Worm (Caenorhabditis elegans) whole organism, early embryonic: Measurements from ENCODE around the gene gly-20.

Experiments used
- B0310.2 ChIP-seq: sonication (generic microtip); optimal IDR thresholded peaks from 2 replicates; lab custom pipeline; 2016; ENCODE audit warnings: mild to moderate bottlenecking, missing genetic modification characterization, missing compliant biosample characterization
- aly-1 ChIP-seq: sonication (generic microtip); optimal IDR thresholded peaks from 2 replicates; lab custom pipeline; 2016; ENCODE audit warnings: missing genetic modification characterization, missing compliant biosample characterization
- ama-1 ChIP-seq: fragments of 150-350 bp; optimal IDR thresholded peaks from 2 replicates; lab custom pipeline; 2014
- ceh-13 ChIP-seq: fragments of 200-800 bp; sonication (Bioruptor generic); optimal IDR thresholded peaks from 2 replicates; lab custom pipeline; 2018; ENCODE audit warnings: mild to moderate bottlenecking, missing genetic modification characterization, missing compliant biosample characterization
- ets-7 ChIP-seq: sonication (generic microtip); optimal IDR thresholded peaks from 2 replicates; lab custom pipeline; 2016; ENCODE audit warnings: missing genotype, missing genetic modification characterization, missing compliant biosample characterization
- hmbx-1 ChIP-seq: sonication (generic microtip); optimal IDR thresholded peaks from 2 replicates; lab custom pipeline; 2016; ENCODE audit warnings: mild to moderate bottlenecking, missing genetic modification characterization, missing compliant biosample characterization
- hmg-4 ChIP-seq: fragments of 200-800 bp; sonication (Bioruptor generic); optimal IDR thresholded peaks from 2 replicates; lab custom pipeline; 2018; ENCODE audit warnings: mild to moderate bottlenecking, missing genetic modification characterization, missing compliant biosample characterization
- hnd-1 ChIP-seq: sonication (generic microtip); optimal IDR thresholded peaks from 2 replicates; lab custom pipeline; 2016; ENCODE audit warnings: missing genetic modification characterization, missing compliant biosample characterization
- scrt-1 ChIP-seq: fragments of 200-800 bp; sonication (Bioruptor generic); IDR thresholded peaks from 2 replicates; pipeline ENCODE4 v1.3.6; 2022; ENCODE audit warnings: missing genetic modification characterization, missing compliant biosample characterization
- tbx-11 ChIP-seq: fragments of 200-800 bp; sonication (Bioruptor generic); IDR thresholded peaks from 2 replicates; pipeline ENCODE4 v1.3.6; 2022; ENCODE audit warnings: missing genetic modification characterization, missing compliant biosample characterization
- tbx-37 ChIP-seq: fragments of 200-800 bp; sonication (Bioruptor generic); conservative IDR thresholded peaks from 2 replicates; pipeline ENCODE4 v1.3.6; 2022; ENCODE audit warnings: missing genetic modification reagents, missing genetic modification characterization, missing compliant biosample characterization

DNA sequence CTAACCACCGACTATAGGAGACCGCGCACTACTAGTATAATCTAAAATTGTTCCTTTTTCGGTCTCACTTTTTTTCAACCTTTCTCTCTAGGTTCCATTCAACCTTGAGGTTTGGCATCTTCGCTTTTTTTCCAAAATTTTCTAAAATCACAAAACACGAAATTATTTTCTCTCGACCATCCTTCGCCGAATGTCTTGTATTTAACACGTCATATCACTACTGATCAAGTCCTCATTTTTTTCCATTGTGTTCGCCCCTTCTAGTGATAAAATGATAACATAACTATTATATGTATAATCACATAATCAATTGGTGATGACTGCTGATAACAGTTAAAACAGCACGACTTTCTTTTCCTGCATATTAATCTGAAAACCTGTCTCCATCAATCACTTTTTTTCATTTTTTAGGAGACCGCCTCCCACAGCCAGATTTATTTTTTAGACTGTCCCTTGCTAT is 28.7 kb downstream of the gly-20 start, which contains the start of gene T03F7.7:
- TF ChIP-seq hmbx-1 = no peak
- TF ChIP-seq ama-1 (lab: Kevin White, UChicago) = no peak
- TF ChIP-seq hmg-4 (GFP tag; lab: Kevin White, UChicago) = no peak
- no peak for TF ChIP-seq tbx-11
- no peak for TF ChIP-seq hnd-1 (tag; lab: Kevin White, UChicago)
- TF ChIP-seq ceh-13 (GFP tag; lab: Kevin White, UChicago) = no peak
- TF ChIP-seq scrt-1 (GFP tag; lab: Robert Waterston, UW) = no peak
- no peak for TF ChIP-seq tbx-37 (GFP tag; lab: Robert Waterston, UW)
- TF ChIP-seq aly-1 (tag; lab: Kevin White, UChicago) = no peak
- TF ChIP-seq B0310.2 (tag; lab: Kevin White, UChicago) = no peak
- no peak for TF ChIP-seq ets-7 (tag; lab: Kevin White, UChicago)
